Worm (Caenorhabditis elegans): ENCODE results near the gene Y58A7A.1.

Gene Y58A7A.1

DNA sequence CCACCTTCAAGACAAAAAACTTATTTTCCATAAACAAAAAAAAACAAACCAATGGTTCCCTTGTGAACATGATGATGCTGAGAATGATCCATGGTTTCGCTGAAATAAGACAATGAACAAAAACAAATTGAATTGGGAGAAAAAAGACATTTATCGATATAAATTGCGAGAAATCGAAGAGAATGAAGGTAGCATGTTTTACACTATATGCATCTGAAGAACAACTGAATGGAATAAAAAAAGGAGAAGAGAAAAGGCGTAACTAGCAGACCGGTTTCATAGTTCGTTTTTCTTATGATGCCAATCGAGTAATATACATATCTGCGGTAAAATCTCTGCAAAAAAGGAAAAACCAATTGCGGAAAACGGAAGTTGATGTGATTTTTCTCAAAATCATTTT, at the start of gene Y58A7A.1:
TSS of gene Y58A7A.1 (minus strand) at position 101 of the 400 bp plus-strand sequence.
- TF ChIP-seq ref-1 (GFP tag; conservative IDR thresholded peaks at IDR 0.05) (no peak), ztf-29 (GFP tag; IDR thresholded peaks at IDR 0.05) (no peak), ztf-23 (GFP tag; IDR thresholded peaks at IDR 0.05) (no peak), tab-1 (GFP tag; IDR thresholded peaks at IDR 0.05) (no peak), T22C8.4 (GFP tag; IDR thresholded peaks at IDR 0.05) (no peak), klf-2 (GFP tag; conservative IDR thresholded peaks at IDR 0.05) (no peak), med-1 (GFP tag; optimal IDR thresholded peaks at IDR 0.05; ENCODE audit: insufficient read depth) (no peak), flt-1 (GFP tag; IDR thresholded peaks at IDR 0.05) (no peak), cog-1 (tag; optimal IDR thresholded peaks at IDR 0.05) (no peak)

DNA sequence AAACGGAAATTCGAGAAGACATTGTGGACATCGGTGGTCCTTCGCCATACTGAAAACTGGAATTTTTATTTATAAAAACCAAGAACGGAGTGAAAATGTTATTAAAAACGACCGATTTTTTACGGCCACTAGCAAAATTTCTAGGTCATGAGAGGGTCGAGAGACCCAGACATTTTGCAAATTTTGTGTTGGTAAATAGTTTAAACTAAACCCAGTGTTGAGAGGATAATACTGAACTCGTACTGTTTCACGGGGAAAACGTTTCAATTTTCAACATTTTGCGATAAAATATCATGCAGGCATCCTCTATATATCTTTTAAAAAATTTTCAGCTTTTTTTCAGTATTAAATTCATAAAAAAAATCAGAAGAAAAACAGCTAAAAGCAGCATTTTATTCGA, 49.8 kb upstream of the Y58A7A.1 start, which contains the start of gene C04F5.9:
TSS of gene C04F5.9 (minus strand) at position 101 of the 400 bp plus-strand sequence.
- TF ChIP-seq ztf-29 (GFP tag; IDR thresholded peaks at IDR 0.05) = no peak
- TF ChIP-seq ref-1 (GFP tag; conservative IDR thresholded peaks at IDR 0.05) = no peak
- no peak for TF ChIP-seq med-1 (GFP tag; optimal IDR thresholded peaks at IDR 0.05; ENCODE audit: insufficient read depth)
- no peak for TF ChIP-seq T22C8.4 (GFP tag; IDR thresholded peaks at IDR 0.05)
- no peak for TF ChIP-seq klf-2 (GFP tag; conservative IDR thresholded peaks at IDR 0.05)
- no peak for TF ChIP-seq cog-1 (tag; optimal IDR thresholded peaks at IDR 0.05)
- no peak for TF ChIP-seq ztf-23 (GFP tag; IDR thresholded peaks at IDR 0.05)
- TF ChIP-seq flt-1 (GFP tag; IDR thresholded peaks at IDR 0.05) = no peak
- no peak for TF ChIP-seq tab-1 (GFP tag; IDR thresholded peaks at IDR 0.05)

DNA sequence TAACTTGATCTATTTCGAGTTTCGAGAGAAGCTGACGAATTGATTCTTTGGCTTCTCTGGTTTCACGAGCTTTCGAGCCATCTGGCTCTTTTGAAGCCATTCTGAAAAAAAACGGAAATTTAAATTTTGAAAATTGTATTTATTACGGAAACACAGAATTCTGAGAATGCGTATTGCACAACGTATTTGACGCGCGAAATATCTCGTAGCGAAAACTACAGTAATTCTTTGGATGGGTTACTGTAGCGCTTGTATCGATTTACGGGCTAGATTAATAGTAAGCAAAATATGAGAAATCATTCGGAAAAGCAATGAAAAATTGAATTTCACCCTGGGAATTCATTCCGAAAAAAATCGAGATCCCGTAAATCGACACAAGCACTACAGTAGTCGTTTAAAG, 44.3 kb upstream of the Y58A7A.1 start, which contains the start of gene C04F5.8:
TSS of gene C04F5.8 (minus strand) at position 101 of the 400 bp plus-strand sequence.
- no peak for TF ChIP-seq T22C8.4 (GFP tag; IDR thresholded peaks at IDR 0.05)
- TF ChIP-seq tab-1 (GFP tag; IDR thresholded peaks at IDR 0.05) = no peak
- no peak for TF ChIP-seq klf-2 (GFP tag; conservative IDR thresholded peaks at IDR 0.05)
- TF ChIP-seq ztf-29 (GFP tag; IDR thresholded peaks at IDR 0.05) = no peak
- TF ChIP-seq ztf-23 (GFP tag; IDR thresholded peaks at IDR 0.05) = no peak
- TF ChIP-seq med-1 (GFP tag; optimal IDR thresholded peaks at IDR 0.05; ENCODE audit: insufficient read depth) = no peak

DNA sequence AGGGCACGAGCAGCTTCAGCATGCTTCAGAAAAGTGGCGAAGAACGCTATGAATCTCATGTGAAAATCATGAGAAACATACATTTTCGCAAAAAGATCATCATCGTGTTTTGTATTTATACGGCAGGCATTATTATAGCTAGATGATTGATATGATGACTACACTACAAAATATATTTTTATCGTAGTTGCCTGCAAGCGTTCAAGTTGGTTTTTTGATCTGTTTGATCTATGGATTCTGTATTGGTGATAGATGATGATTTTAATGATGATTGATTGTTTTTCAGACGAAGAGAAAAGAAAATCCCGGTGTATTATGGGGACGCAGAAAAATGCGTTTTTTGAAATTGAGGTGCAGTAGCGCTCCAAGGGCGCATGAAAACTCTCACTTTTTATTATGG, 41.3 kb upstream of the Y58A7A.1 start, which contains the start of gene ugt-63:
TSS of gene ugt-63 (minus strand) at position 89 of the 400 bp plus-strand sequence.
- TF ChIP-seq ref-1 (GFP tag; conservative IDR thresholded peaks at IDR 0.05) = no peak
- no peak for TF ChIP-seq tab-1 (GFP tag; IDR thresholded peaks at IDR 0.05)
- TF ChIP-seq cog-1 (tag; optimal IDR thresholded peaks at IDR 0.05) = no peak
- no peak for TF ChIP-seq flt-1 (GFP tag; IDR thresholded peaks at IDR 0.05)
- TF ChIP-seq ztf-23 (GFP tag; IDR thresholded peaks at IDR 0.05) = no peak
- TF ChIP-seq T22C8.4 (GFP tag; IDR thresholded peaks at IDR 0.05) = no peak
- no peak for TF ChIP-seq klf-2 (GFP tag; conservative IDR thresholded peaks at IDR 0.05)
- TF ChIP-seq med-1 (GFP tag; optimal IDR thresholded peaks at IDR 0.05; ENCODE audit: insufficient read depth) = no peak
- TF ChIP-seq ztf-29 (GFP tag; IDR thresholded peaks at IDR 0.05) = no peak

DNA sequence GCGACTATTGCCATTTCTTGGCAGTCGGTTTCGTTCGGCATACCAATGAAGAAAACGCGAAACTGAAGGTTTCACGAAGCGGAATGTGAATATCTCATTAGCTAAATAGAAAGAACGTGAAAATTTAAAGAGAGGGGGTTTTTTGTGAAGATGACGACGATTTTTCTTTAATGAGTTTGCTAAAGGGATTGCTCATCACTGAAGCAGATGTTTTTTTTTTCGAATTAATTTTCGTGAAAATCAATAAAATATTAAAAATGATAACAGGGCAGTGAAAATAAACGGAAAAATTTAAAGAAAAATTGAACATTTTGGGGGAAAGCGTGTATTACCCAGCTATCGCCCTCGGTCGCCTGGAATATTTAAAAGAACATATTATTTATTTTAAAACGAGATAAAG, 38.5 kb upstream of the Y58A7A.1 start, which contains the start of gene srab-3:
TSS of gene srab-3 (minus strand) at position 101 of the 400 bp plus-strand sequence.
- TF ChIP-seq klf-2 (GFP tag; conservative IDR thresholded peaks at IDR 0.05) (no peak), ztf-29 (GFP tag; IDR thresholded peaks at IDR 0.05) (no peak), tab-1 (GFP tag; IDR thresholded peaks at IDR 0.05) (no peak), med-1 (GFP tag; optimal IDR thresholded peaks at IDR 0.05; ENCODE audit: insufficient read depth) (no peak), cog-1 (tag; optimal IDR thresholded peaks at IDR 0.05) (no peak), T22C8.4 (GFP tag; IDR thresholded peaks at IDR 0.05) (no peak), flt-1 (GFP tag; IDR thresholded peaks at IDR 0.05) (no peak)

DNA sequence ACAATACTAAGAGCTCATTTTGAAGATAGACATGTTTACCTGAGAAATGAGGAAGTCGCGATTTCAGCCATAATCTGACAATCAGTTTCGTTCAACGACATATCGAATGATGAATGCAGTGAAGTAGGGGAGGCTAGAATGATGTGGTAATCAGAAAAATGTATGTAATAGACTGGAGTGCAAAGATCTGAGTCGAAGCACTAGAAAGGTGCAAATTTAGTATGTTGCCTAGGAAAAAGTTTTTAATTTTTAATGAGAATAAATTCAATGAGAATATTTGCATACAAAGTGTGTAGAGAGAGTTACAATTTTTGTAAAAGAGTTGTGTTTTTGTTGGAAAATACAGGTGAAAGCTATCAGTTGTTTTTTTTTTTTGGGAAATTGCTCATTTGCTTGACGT, 35.6 kb upstream of the Y58A7A.1 start, which contains the start of gene srab-2:
TSS of gene srab-2 (minus strand) at position 101 of the 400 bp plus-strand sequence.
- TF ChIP-seq tab-1 (GFP tag; IDR thresholded peaks at IDR 0.05) (no peak), ztf-23 (GFP tag; IDR thresholded peaks at IDR 0.05) (no peak), flt-1 (GFP tag; IDR thresholded peaks at IDR 0.05) (no peak)

DNA sequence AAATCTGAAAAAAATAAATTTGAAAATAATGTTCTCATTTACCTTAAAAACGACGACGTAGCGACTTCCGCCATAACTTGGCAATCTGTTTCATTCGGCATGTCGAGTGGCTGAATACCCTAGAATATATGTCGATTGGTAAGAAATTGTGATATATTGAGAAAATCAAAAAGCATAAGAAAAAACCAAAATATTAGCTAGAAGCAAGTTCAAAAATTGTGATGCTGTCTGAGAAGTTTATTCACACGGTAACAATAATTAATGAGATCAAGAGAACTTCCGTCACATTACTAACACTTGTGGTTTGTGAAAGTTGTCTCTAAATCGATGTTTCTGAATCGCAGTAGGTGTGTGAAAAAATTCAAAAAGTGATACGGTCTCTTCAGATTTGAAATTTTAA, 32.7 kb upstream of the Y58A7A.1 start, which contains the start of gene srab-1:
TSS of gene srab-1 (minus strand) at position 101 of the 400 bp plus-strand sequence.
- no peak for TF ChIP-seq ztf-23 (GFP tag; IDR thresholded peaks at IDR 0.05)
- TF ChIP-seq cog-1 (tag; optimal IDR thresholded peaks at IDR 0.05) = no peak
- no peak for TF ChIP-seq ref-1 (GFP tag; conservative IDR thresholded peaks at IDR 0.05)
- no peak for TF ChIP-seq klf-2 (GFP tag; conservative IDR thresholded peaks at IDR 0.05)
- TF ChIP-seq T22C8.4 (GFP tag; IDR thresholded peaks at IDR 0.05) = no peak
- TF ChIP-seq flt-1 (GFP tag; IDR thresholded peaks at IDR 0.05) = no peak
- no peak for TF ChIP-seq med-1 (GFP tag; optimal IDR thresholded peaks at IDR 0.05; ENCODE audit: insufficient read depth)
- TF ChIP-seq tab-1 (GFP tag; IDR thresholded peaks at IDR 0.05) = no peak
- no peak for TF ChIP-seq ztf-29 (GFP tag; IDR thresholded peaks at IDR 0.05)

DNA sequence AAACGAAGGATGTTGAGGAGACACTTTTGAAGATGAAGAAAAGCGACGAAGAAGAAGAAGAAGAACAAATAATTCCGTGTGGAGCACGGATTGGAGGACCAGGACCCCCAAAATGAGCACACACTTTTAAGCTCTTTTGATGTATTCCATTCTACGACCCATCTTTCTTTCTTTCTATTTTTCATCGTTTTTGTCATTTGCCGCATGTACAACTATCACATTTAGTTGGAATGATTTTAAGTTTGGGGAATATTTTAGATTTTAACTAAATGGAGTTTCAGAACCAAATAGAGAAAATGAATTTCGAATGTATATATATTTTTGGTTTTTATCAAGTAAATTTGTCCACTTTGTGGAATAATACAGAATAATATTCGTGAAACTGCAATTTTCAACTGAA, 29.6 kb upstream of the Y58A7A.1 start, which contains the start of gene unc-46:
TSS of gene unc-46 (minus strand) at position 101 of the 400 bp plus-strand sequence.
- TF ChIP-seq med-1 (GFP tag; optimal IDR thresholded peaks at IDR 0.05; ENCODE audit: insufficient read depth) (no peak), tab-1 (GFP tag; IDR thresholded peaks at IDR 0.05) (no peak), ztf-23 (GFP tag; IDR thresholded peaks at IDR 0.05) (no peak)

DNA sequence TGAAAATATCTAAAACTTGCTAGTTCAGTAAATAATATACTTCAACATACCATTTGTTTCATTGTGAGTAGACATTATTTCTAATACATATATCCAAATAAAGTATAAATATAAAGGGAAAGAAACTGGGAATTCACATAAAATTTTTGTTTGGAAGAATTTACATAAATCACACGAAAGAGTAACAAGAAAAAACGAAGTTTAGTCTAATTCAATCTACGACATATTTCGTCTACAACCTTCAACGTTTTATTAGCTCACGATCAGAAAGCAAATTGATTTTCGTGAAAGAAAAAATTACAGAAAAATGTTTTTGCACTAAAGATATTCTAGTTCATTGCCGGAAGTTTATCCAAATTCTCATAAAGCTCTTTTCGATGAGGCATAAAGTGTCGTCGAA, 27.7 kb upstream of the Y58A7A.1 start, which contains the start of gene C04F5.2:
TSS of gene C04F5.2 (minus strand) at position 101 of the 400 bp plus-strand sequence.
- TF ChIP-seq ztf-29 (GFP tag; IDR thresholded peaks at IDR 0.05) = no peak
- no peak for TF ChIP-seq ref-1 (GFP tag; conservative IDR thresholded peaks at IDR 0.05)
- TF ChIP-seq ztf-23 (GFP tag; IDR thresholded peaks at IDR 0.05) = no peak
- no peak for TF ChIP-seq cog-1 (tag; optimal IDR thresholded peaks at IDR 0.05)
- TF ChIP-seq flt-1 (GFP tag; IDR thresholded peaks at IDR 0.05) = no peak

DNA sequence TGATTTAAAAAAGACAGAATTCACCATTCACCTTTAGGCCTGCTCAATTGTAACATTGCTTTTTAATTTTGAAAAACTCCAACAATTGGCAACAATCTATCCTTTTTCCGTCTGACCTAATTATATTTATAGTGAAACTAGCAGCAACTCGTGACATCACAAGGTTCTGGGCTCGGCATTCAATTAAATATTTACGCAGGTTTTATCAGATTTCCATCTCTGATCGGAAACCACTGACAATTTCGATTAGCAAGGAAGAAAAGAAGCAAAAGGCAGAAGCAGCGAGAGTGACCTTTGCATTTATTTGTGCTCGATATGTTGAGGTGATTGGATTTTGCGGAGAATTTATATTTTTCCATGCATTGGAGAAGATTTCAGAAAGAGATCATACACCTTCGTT, 21.0 kb upstream of the Y58A7A.1 start:
- TF ChIP-seq med-1 (GFP tag; optimal IDR thresholded peaks at IDR 0.05; ENCODE audit: insufficient read depth) (no peak), klf-2 (GFP tag; conservative IDR thresholded peaks at IDR 0.05) (no peak), ztf-29 (GFP tag; IDR thresholded peaks at IDR 0.05) (no peak), ztf-23 (GFP tag; IDR thresholded peaks at IDR 0.05) (no peak), ref-1 (GFP tag; conservative IDR thresholded peaks at IDR 0.05) (no peak), tab-1 (GFP tag; IDR thresholded peaks at IDR 0.05) (no peak), cog-1 (tag; optimal IDR thresholded peaks at IDR 0.05) (no peak), T22C8.4 (GFP tag; IDR thresholded peaks at IDR 0.05) (no peak), flt-1 (GFP tag; IDR thresholded peaks at IDR 0.05) (no peak)
